Fruit fly (Drosophila melanogaster) whole organism, embryonic: ENCODE results near the gene CG18577.

Experiments
- Ada2b ChIP-seq: fragments of 200-800 bp; sonication (Bioruptor generic); IDR thresholded peaks from 2 replicates; pipeline ENCODE4 v1.3.6; 2022; ENCODE audit warnings: missing biosample characterization, missing genetic modification characterization
- Atf3 ChIP-seq: fragments of 200-800 bp; sonication (Bioruptor generic); optimal IDR thresholded peaks from 3 replicates; lab custom pipeline; 2016; ENCODE audit warnings: missing biosample characterization, missing genetic modification characterization
- CG10147 ChIP-seq: fragments of 200-800 bp; sonication (Bioruptor generic); optimal IDR thresholded peaks from 2 replicates; lab custom pipeline; 2019; ENCODE audit warnings: missing biosample characterization, mild to moderate bottlenecking, missing genetic modification characterization, moderate library complexity
- CG10267 ChIP-seq: fragments of 200-800 bp; sonication (Bioruptor generic); optimal IDR thresholded peaks from 2 replicates; lab custom pipeline; 2018; ENCODE audit warnings: missing biosample characterization, mild to moderate bottlenecking, missing genetic modification characterization, moderate library complexity
- CG10366 ChIP-seq: fragments of 200-800 bp; sonication (Bioruptor generic); IDR thresholded peaks from 2 replicates; pipeline ENCODE4 v1.3.6; 2022; ENCODE audit warnings: missing biosample characterization, missing genetic modification characterization
- CG10979 ChIP-seq: fragments of 200-800 bp; sonication (Bioruptor generic); optimal IDR thresholded peaks from 2 replicates; lab custom pipeline; 2018; ENCODE audit warnings: missing biosample characterization, mild to moderate bottlenecking, missing genetic modification characterization, moderate library complexity
- CG11504 ChIP-seq: fragments of 200-800 bp; sonication (Bioruptor generic); optimal IDR thresholded peaks from 3 replicates; lab custom pipeline; 2019; ENCODE audit warnings: missing biosample characterization, mild to moderate bottlenecking, missing genetic modification characterization, moderate library complexity
- CG11723 ChIP-seq: fragments of 200-800 bp; sonication (Bioruptor generic); optimal IDR thresholded peaks from 2 replicates; lab custom pipeline; 2017; ENCODE audit warnings: missing biosample characterization, mild to moderate bottlenecking, missing genetic modification characterization
- CG12155 ChIP-seq: fragments of 200-800 bp; sonication (Bioruptor generic); optimal IDR thresholded peaks from 3 replicates; lab custom pipeline; 2016; ENCODE audit warnings: missing biosample characterization, missing genetic modification characterization
- CG13894 ChIP-seq: fragments of 200-800 bp; sonication (Bioruptor generic); optimal IDR thresholded peaks from 3 replicates; lab custom pipeline; 2018; ENCODE audit warnings: missing biosample characterization, mild to moderate bottlenecking, missing genetic modification characterization, moderate library complexity
- CG18619 ChIP-seq: fragments of 200-800 bp; sonication (Bioruptor generic); optimal IDR thresholded peaks from 3 replicates; lab custom pipeline; 2017; ENCODE audit warnings: missing biosample characterization, mild to moderate bottlenecking, missing genetic modification characterization
- CG2678 ChIP-seq: fragments of 200-800 bp; sonication (Bioruptor generic); optimal IDR thresholded peaks from 3 replicates; lab custom pipeline; 2019; ENCODE audit warnings: missing biosample characterization, mild to moderate bottlenecking, missing genetic modification characterization, moderate library complexity
- CG3163 ChIP-seq: fragments of 200-800 bp; sonication (Bioruptor generic); optimal IDR thresholded peaks from 3 replicates; lab custom pipeline; 2016; ENCODE audit warnings: missing biosample characterization, missing genetic modification characterization
- CG32532 ChIP-seq: fragments of 200-800 bp; sonication (Bioruptor generic); IDR thresholded peaks from 2 replicates; pipeline ENCODE4 v1.3.6; 2022; ENCODE audit warnings: missing biosample characterization, missing genetic modification characterization
- CG34376 ChIP-seq: fragments of 200-800 bp; sonication (Bioruptor generic); optimal IDR thresholded peaks from 2 replicates; lab custom pipeline; 2018; ENCODE audit warnings: missing biosample characterization, mild to moderate bottlenecking, missing genetic modification characterization
- CG7357 ChIP-seq: fragments of 200-800 bp; sonication (Bioruptor generic); IDR thresholded peaks from 3 replicates; pipeline ENCODE4 v1.3.6; 2022; ENCODE audit warnings: missing biosample characterization, missing genetic modification characterization
- CG8281 ChIP-seq: fragments of 200-800 bp; sonication (Bioruptor generic); optimal IDR thresholded peaks from 2 replicates; lab custom pipeline; 2018; ENCODE audit warnings: missing biosample characterization, mild to moderate bottlenecking, missing genetic modification characterization, moderate library complexity
- CG8388 ChIP-seq: fragments of 200-800 bp; sonication (Bioruptor generic); optimal IDR thresholded peaks from 2 replicates; lab custom pipeline; 2019; ENCODE audit warnings: missing biosample characterization, mild to moderate bottlenecking, missing genetic modification characterization, moderate library complexity
- CG9876 ChIP-seq: fragments of 200-800 bp; sonication (Bioruptor generic); optimal IDR thresholded peaks from 2 replicates; lab custom pipeline; 2016; ENCODE audit warnings: missing biosample characterization, missing genetic modification characterization
- CTCF ChIP-seq: fragments of 200-800 bp; sonication (Bioruptor generic); optimal IDR thresholded peaks from 2 replicates; lab custom pipeline; 2017; ENCODE audit warnings: missing biosample characterization, mild to moderate bottlenecking, missing genetic modification characterization, moderate library complexity
- Chrac-16 ChIP-seq: fragments of 200-800 bp; sonication (Bioruptor generic); optimal IDR thresholded peaks from 3 replicates; lab custom pipeline; 2016; ENCODE audit warnings: missing biosample characterization, missing genetic modification characterization
- CrebB ChIP-seq: fragments of 200-800 bp; sonication (Bioruptor generic); optimal IDR thresholded peaks from 3 replicates; lab custom pipeline; 2018; ENCODE audit warnings: missing biosample characterization, mild to moderate bottlenecking, missing genetic modification characterization
- Dbx ChIP-seq: fragments of 200-800 bp; sonication (Bioruptor generic); IDR thresholded peaks from 3 replicates; pipeline ENCODE4 v1.3.6; 2022; ENCODE audit warnings: missing biosample characterization, missing genetic modification characterization
- GATAe ChIP-seq: fragments of 200-800 bp; sonication (Bioruptor generic); conservative IDR thresholded peaks from 2 replicates; pipeline ENCODE4 v1.3.6; 2022; ENCODE audit warnings: missing biosample characterization, missing genetic modification characterization
- Jarid2 ChIP-seq: fragments of 200-800 bp; sonication (Bioruptor generic); optimal IDR thresholded peaks from 3 replicates; lab custom pipeline; 2017; ENCODE audit warnings: mild to moderate bottlenecking, missing biosample characterization, missing genetic modification reagents, missing genetic modification characterization
- Kr ChIP-seq: fragments of 200-800 bp; sonication (Bioruptor generic); optimal IDR thresholded peaks from 2 replicates; lab custom pipeline; 2017; ENCODE audit warnings: missing biosample characterization, mild to moderate bottlenecking, missing genetic modification characterization
- Rfx ChIP-seq: fragments of 200-800 bp; sonication (Bioruptor generic); IDR thresholded peaks from 2 replicates; pipeline ENCODE4 v1.3.6; 2022; ENCODE audit warnings: missing biosample characterization, missing genetic modification characterization
- Trl ChIP-seq, 3 experiments: fragments of >200 bp in 2 of 3; fragments of 200-800 bp in 1 of 3; sonication (Bioruptor generic) in 1 of 3; optimal IDR thresholded peaks; 2 replicates in 1 of 3; 3 replicates in 2 of 3; lab custom pipeline; 2016 to 2017; ENCODE audit warnings: missing biosample characterization in 1 of 3, missing genetic modification characterization in 1 of 3
- ac ChIP-seq: fragments of 200-800 bp; sonication (Bioruptor generic); optimal IDR thresholded peaks from 3 replicates; lab custom pipeline; 2017; ENCODE audit warnings: missing biosample characterization, mild to moderate bottlenecking, missing genetic modification characterization
- ap ChIP-seq: fragments of 200-800 bp; sonication (Bioruptor generic); IDR thresholded peaks from 2 replicates; pipeline ENCODE4 v1.3.6; 2022; ENCODE audit warnings: missing biosample characterization, missing genetic modification characterization
- ash1 ChIP-seq: fragments of 200-800 bp; sonication (Bioruptor generic); optimal IDR thresholded peaks from 2 replicates; lab custom pipeline; 2018; ENCODE audit warnings: missing biosample characterization, mild to moderate bottlenecking, missing genetic modification characterization
- ci ChIP-seq: fragments of 200-800 bp; sonication (Bioruptor generic); IDR thresholded peaks from 3 replicates; pipeline ENCODE4 v1.3.6; 2022; ENCODE audit warnings: missing biosample characterization, missing genetic modification characterization
- en ChIP-seq: fragments of 200-800 bp; sonication (Bioruptor generic); optimal IDR thresholded peaks from 2 replicates; lab custom pipeline; 2016; ENCODE audit warnings: missing biosample characterization, missing genetic modification characterization
- eve ChIP-seq, 2 experiments: fragments of >200 bp; optimal IDR thresholded peaks; 2 replicates each; lab custom pipeline; 2017; ENCODE audit warnings: missing biosample characterization in 2 of 2, missing genetic modification characterization in 2 of 2
- exex ChIP-seq: fragments of 200-800 bp; sonication (Bioruptor generic); optimal IDR thresholded peaks from 4 replicates; lab custom pipeline; 2018; ENCODE audit warnings: missing biosample characterization, mild to moderate bottlenecking, missing genetic modification characterization, moderate library complexity
- grn ChIP-seq: fragments of 200-800 bp; sonication (Bioruptor generic); optimal IDR thresholded peaks from 3 replicates; lab custom pipeline; 2017; ENCODE audit warnings: missing biosample characterization, missing genetic modification characterization
- hb ChIP-seq: fragments of 200-800 bp; sonication (Bioruptor generic); IDR thresholded peaks from 3 replicates; pipeline ENCODE4 v1.3.6; 2022; ENCODE audit warnings: missing biosample characterization, missing genetic modification characterization; ENCODE audit not compliant: partially characterized antibody
- lab ChIP-seq: fragments of 200-800 bp; sonication (Bioruptor generic); optimal IDR thresholded peaks from 3 replicates; lab custom pipeline; 2017; ENCODE audit warnings: missing biosample characterization, missing genetic modification characterization, mild to moderate bottlenecking, moderate library complexity, missing genetic modification reagents
- mam ChIP-seq: fragments of 200-800 bp; sonication (Bioruptor generic); optimal IDR thresholded peaks from 3 replicates; lab custom pipeline; 2016; ENCODE audit warnings: missing biosample characterization, missing genetic modification characterization
- mirr ChIP-seq: fragments of 200-800 bp; sonication (Bioruptor generic); optimal IDR thresholded peaks from 3 replicates; lab custom pipeline; 2018; ENCODE audit warnings: missing biosample characterization, mild to moderate bottlenecking, missing genetic modification characterization
- nerfin-1 ChIP-seq: fragments of 200-800 bp; sonication (Bioruptor generic); optimal IDR thresholded peaks from 3 replicates; lab custom pipeline; 2019; ENCODE audit warnings: missing biosample characterization, mild to moderate bottlenecking, missing genetic modification characterization, moderate library complexity
- pita ChIP-seq: fragments of 200-800 bp; sonication (Bioruptor generic); optimal IDR thresholded peaks from 2 replicates; lab custom pipeline; 2017; ENCODE audit warnings: missing biosample characterization, mild to moderate bottlenecking, missing genetic modification characterization
- pum ChIP-seq: fragments of 200-800 bp; sonication (Bioruptor generic); optimal IDR thresholded peaks from 2 replicates; lab custom pipeline; 2016; ENCODE audit warnings: missing biosample characterization, missing genetic modification characterization
- sd ChIP-seq: fragments of 200-800 bp; sonication (Bioruptor generic); optimal IDR thresholded peaks from 3 replicates; lab custom pipeline; 2018; ENCODE audit warnings: missing biosample characterization, mild to moderate bottlenecking, missing genetic modification characterization, moderate library complexity
- sug ChIP-seq: fragments of 200-800 bp; optimal IDR thresholded peaks from 2 replicates; lab custom pipeline; 2019; ENCODE audit warnings: missing biosample characterization, mild to moderate bottlenecking, missing genetic modification characterization, moderate library complexity
- toy ChIP-seq: fragments of 200-800 bp; sonication (Bioruptor generic); IDR thresholded peaks from 2 replicates; pipeline ENCODE4 v1.3.6; 2022; ENCODE audit warnings: missing biosample characterization, missing genetic modification characterization
- trem ChIP-seq: fragments of 200-800 bp; optimal IDR thresholded peaks from 3 replicates; lab custom pipeline; 2019; ENCODE audit warnings: missing biosample characterization, mild to moderate bottlenecking, missing genetic modification characterization, moderate library complexity
- unpg ChIP-seq: fragments of 200-800 bp; sonication (Bioruptor generic); optimal IDR thresholded peaks from 3 replicates; lab custom pipeline; 2018; ENCODE audit warnings: missing biosample characterization, mild to moderate bottlenecking, missing genetic modification characterization, moderate library complexity

CG18577 gene

dm6 chr3R:11175308-11175707 is 20.6 kb upstream of the CG18577 start, which contains the start of the genes Ugt304A1 and Ugt303A1:
Gene Ugt304A1, minus strand, starts transcription at chr3R:11175408.
Gene Ugt303A1, plus strand, starts transcription at chr3R:11175529.
- TF ChIP-seq pita (GFP tag; lab: Kevin White, UChicago) (no peak), CrebB (no peak), exex (tag; lab: Kevin White, UChicago) (peak; percentile 18), CG32532 (GFP tag; lab: Robert Waterston, UW) (no peak), trem (no peak), CG10979 (no peak), Rfx (peak; percentile 20; the same call in 1 of the 2 replicates), CG11723 (GFP tag; lab: Kevin White, UChicago) (no peak), CG11504 (tag; lab: Kevin White, UChicago) (no peak), Trl (optimal IDR thresholded peaks at IDR 0.05; lab: Kevin White, UChicago) (peak in 1 of 2 experiments; percentile 5), Trl (GFP tag; optimal IDR thresholded peaks at IDR 0.05; lab: Kevin White, UChicago) (no peak), CG8388 (GFP tag; lab: Kevin White, UChicago) (no peak), eve (GFP tag; optimal IDR thresholded peaks at IDR 0.05; lab: Kevin White, UChicago) (no peak), CG10267 (no peak), lab (GFP tag; lab: Kevin White, UChicago) (peak; percentile 5), Ada2b (GFP tag; lab: Robert Waterston, UW) (no peak), CG10366 (GFP tag; lab: Robert Waterston, UW) (no peak), CG7357 (GFP tag; lab: Robert Waterston, UW) (no peak), nerfin-1 (no peak), CG3163 (peak; percentile 26), ash1 (no peak), Jarid2 (GFP tag; lab: Kevin White, UChicago) (peak; percentile 36), unpg (no peak), ac (GFP tag; lab: Kevin White, UChicago) (no peak), ap (GFP tag; lab: Robert Waterston, UW) (no peak)

- TF ChIP-seq toy (GFP tag; lab: Robert Waterston, UW) = no peak
- TF ChIP-seq mirr = peak; percentile 57
- TF ChIP-seq exex (tag; lab: Kevin White, UChicago) = peak; percentile 62
Measured at dm6 chr3R:11175777-11176176, 20.1 kb upstream of the CG18577 start.

- TF ChIP-seq Dbx (GFP tag; lab: Robert Waterston, UW) (no peak), sd (tag; lab: Kevin White, UChicago) (peak; percentile 68), grn (GFP tag; lab: Kevin White, UChicago) (peak; percentile 62), exex (tag; lab: Kevin White, UChicago) (peak; percentile 91), sug (tag; lab: Kevin White, UChicago) (peak; percentile 27), CG34376 (GFP tag; lab: Kevin White, UChicago) (peak; percentile 39), CG8281 (no peak), mirr (peak; percentile 84), GATAe (GFP tag; lab: Robert Waterston, UW) (peak; percentile 60)
Measured at dm6 chr3R:11177579-11177978, 18.3 kb upstream of the CG18577 start.

dm6 chr3R:11178300-11178699 is 17.6 kb upstream of the CG18577 start:
- peak; percentile 28 for TF ChIP-seq CG2678 (tag; lab: Kevin White, UChicago)
- no peak for TF ChIP-seq Chrac-16
- no peak for TF ChIP-seq CG12155 (GFP tag; lab: Kevin White, UChicago)
- TF ChIP-seq en (GFP tag; lab: Kevin White, UChicago) = no peak
- no peak for TF ChIP-seq pum (GFP tag; lab: Kevin White, UChicago)
- 0 out of 3 replicates have a peak, but pooled peaks have one; percentile 14 for TF ChIP-seq ci (GFP tag; lab: Robert Waterston, UW)
- TF ChIP-seq Kr (GFP tag; lab: Kevin White, UChicago) = no peak
- no peak for TF ChIP-seq Atf3
- no peak for TF ChIP-seq CG18619 (GFP tag; lab: Kevin White, UChicago)
- no peak for TF ChIP-seq hb (GFP tag; lab: Robert Waterston, UW)
- no peak for TF ChIP-seq CG13894 (tag; lab: Kevin White, UChicago)
- TF ChIP-seq CG9876 (GFP tag; lab: Kevin White, UChicago) = no peak
- no peak for TF ChIP-seq CTCF (GFP tag; lab: Kevin White, UChicago)
- no peak for TF ChIP-seq CG10147 (GFP tag; lab: Kevin White, UChicago)
- no peak for TF ChIP-seq mam (GFP tag; lab: Kevin White, UChicago)
